Worm (Caenorhabditis elegans) whole organism, L4 larva: ENCODE measurements around the gene F56C9.6.
A peak's percentile ranks its signal among the peaks of the same experiment; 100 is the strongest.

Experiments
- D1046.2 ChIP-seq: fragments of 200-800 bp; sonication (Bioruptor generic); IDR thresholded peaks from 2 replicates; pipeline ENCODE4 v1.3.6; 2022; ENCODE audit warnings: missing genetic modification characterization, missing compliant biosample characterization
- F10B5.3 ChIP-seq: sonication (generic microtip); optimal IDR thresholded peaks from 2 replicates; lab custom pipeline; 2016; ENCODE audit warnings: mild to moderate bottlenecking, missing genetic modification characterization, missing compliant biosample characterization
- R02D3.7 ChIP-seq: fragments of 150-350 bp; sonication (generic microtip); optimal IDR thresholded peaks from 3 replicates; lab custom pipeline; 2014; ENCODE audit warnings: missing biosample characterization, missing genetic modification characterization
- T20F7.1 ChIP-seq: fragments of 200-800 bp; sonication (Bioruptor generic); optimal IDR thresholded peaks from 2 replicates; lab custom pipeline; 2018; ENCODE audit warnings: mild to moderate bottlenecking, missing genetic modification characterization, missing compliant biosample characterization
- Y105C5A.15 ChIP-seq: fragments of 200-800 bp; sonication (Bioruptor generic); IDR thresholded peaks from 2 replicates; pipeline ENCODE4 v1.3.6; 2022; ENCODE audit warnings: missing genetic modification characterization, missing compliant biosample characterization
- Y75B8A.6 ChIP-seq: fragments of 200-800 bp; sonication (Bioruptor generic); IDR thresholded peaks from 2 replicates; pipeline ENCODE4 v1.3.6; 2022; ENCODE audit warnings: missing genetic modification reagents, missing genetic modification characterization, missing compliant biosample characterization
- ZK337.2 ChIP-seq: fragments of 200-800 bp; sonication (Bioruptor generic); IDR thresholded peaks from 2 replicates; pipeline ENCODE4 v1.3.6; 2022; ENCODE audit warnings: missing genetic modification reagents, missing genetic modification characterization, missing compliant biosample characterization
- ZK546.5 ChIP-seq, 2 experiments: sonication (generic microtip); optimal IDR thresholded peaks; 2 replicates each; lab custom pipeline; 2017; ENCODE audit warnings: missing biosample characterization in 2 of 2, missing genetic modification characterization in 2 of 2
- aha-1 ChIP-seq: fragments of 150-350 bp; peaks from one replicate; lab custom pipeline; 2014; ENCODE audit warnings: missing biosample characterization, missing genetic modification characterization
- ama-1 ChIP-seq: fragments of 150-350 bp; optimal IDR thresholded peaks from 2 replicates; lab custom pipeline; 2014; ENCODE audit warnings: inconsistent platforms, mixed read lengths
- ceh-28 ChIP-seq: fragments of 150-350 bp; optimal IDR thresholded peaks from 2 replicates; lab custom pipeline; 2014; ENCODE audit warnings: missing biosample characterization, missing genetic modification reagents, missing genetic modification characterization
- ceh-44 ChIP-seq: fragments of 200-800 bp; sonication (Bioruptor generic); IDR thresholded peaks from 2 replicates; pipeline ENCODE4 v1.3.6; 2022; ENCODE audit warnings: missing genetic modification reagents, missing genetic modification characterization, missing compliant biosample characterization
- ceh-62 ChIP-seq: sonication (generic microtip); optimal IDR thresholded peaks from 2 replicates; lab custom pipeline; 2017; ENCODE audit warnings: missing biosample characterization, missing genetic modification characterization
- cey-2 ChIP-seq: sonication (generic microtip); optimal IDR thresholded peaks from 3 replicates; lab custom pipeline; 2017; ENCODE audit warnings: missing genetic modification characterization, mild to moderate bottlenecking, missing compliant biosample characterization, antibody characterized with exemption, borderline replicate concordance; ENCODE audit not compliant: insufficient read depth
- ctbp-1 ChIP-seq: fragments of 200-800 bp; sonication (Bioruptor generic); IDR thresholded peaks from 2 replicates; pipeline ENCODE4 v1.3.6; 2022; ENCODE audit warnings: missing genetic modification reagents, missing genetic modification characterization, missing compliant biosample characterization
- daf-19 ChIP-seq: fragments of 200-800 bp; sonication (Bioruptor generic); conservative IDR thresholded peaks from 2 replicates; pipeline ENCODE4 v1.3.6; 2022; ENCODE audit warnings: missing genetic modification characterization, missing compliant biosample characterization
- dmd-6 ChIP-seq: fragments of 200-800 bp; sonication (Bioruptor generic); IDR thresholded peaks from 2 replicates; pipeline ENCODE4 v1.3.6; 2022; ENCODE audit warnings: missing genetic modification reagents, missing genetic modification characterization, missing compliant biosample characterization
- dmd-8 ChIP-seq: fragments of 200-800 bp; sonication (Bioruptor generic); IDR thresholded peaks from 2 replicates; pipeline ENCODE4 v1.3.6; 2022; ENCODE audit warnings: missing genetic modification characterization, missing compliant biosample characterization
- dpl-1 ChIP-seq: fragments of 150-350 bp; optimal IDR thresholded peaks from 2 replicates; lab custom pipeline; 2014; ENCODE audit warnings: missing biosample characterization, missing genetic modification reagents, missing genetic modification characterization
- dve-1 ChIP-seq: sonication (generic microtip); optimal IDR thresholded peaks from 2 replicates; lab custom pipeline; 2017; ENCODE audit warnings: antibody characterized with exemption, mild to moderate bottlenecking, missing genetic modification characterization, missing compliant biosample characterization; ENCODE audit not compliant: insufficient read depth
- egl-27 ChIP-seq: sonication (generic microtip); optimal IDR thresholded peaks from 3 replicates; lab custom pipeline; 2017; ENCODE audit warnings: missing biosample characterization, missing genetic modification reagents, missing genetic modification characterization
- fkh-10 ChIP-seq: fragments of 150-350 bp; optimal IDR thresholded peaks from 2 replicates; lab custom pipeline; 2014; ENCODE audit warnings: missing biosample characterization, missing genetic modification reagents, missing genetic modification characterization
- gei-8 ChIP-seq: fragments of 200-800 bp; sonication (Bioruptor generic); optimal IDR thresholded peaks from 2 replicates; lab custom pipeline; 2018; ENCODE audit warnings: mild to moderate bottlenecking, missing genetic modification characterization, missing compliant biosample characterization
- hlh-11 ChIP-seq: fragments of 200-800 bp; sonication (Bioruptor generic); optimal IDR thresholded peaks from 2 replicates; lab custom pipeline; 2018; ENCODE audit warnings: mild to moderate bottlenecking, missing genetic modification characterization, missing compliant biosample characterization
- hlh-30 ChIP-seq: sonication (generic microtip); optimal IDR thresholded peaks from 2 replicates; lab custom pipeline; 2017; ENCODE audit warnings: antibody characterized with exemption, mild to moderate bottlenecking, missing genetic modification characterization, missing compliant biosample characterization; ENCODE audit not compliant: insufficient read depth
- lin-29 ChIP-seq: fragments of 200-800 bp; sonication (Bioruptor generic); IDR thresholded peaks from 2 replicates; pipeline ENCODE4 v1.3.6; 2022; ENCODE audit warnings: missing genetic modification reagents, missing genetic modification characterization, missing compliant biosample characterization
- lin-39 ChIP-seq: fragments of 150-350 bp; optimal IDR thresholded peaks from 2 replicates; lab custom pipeline; 2014; ENCODE audit warnings: missing biosample characterization, missing genetic modification reagents, missing genetic modification characterization
- lir-3 ChIP-seq: sonication (generic microtip); optimal IDR thresholded peaks from 2 replicates; lab custom pipeline; 2016; ENCODE audit warnings: mild to moderate bottlenecking, missing genetic modification characterization, missing compliant biosample characterization
- lsy-2 ChIP-seq, 2 experiments: fragments of 150-350 bp in 1 of 2; sonication (generic microtip) in 1 of 2; optimal IDR thresholded peaks; 2 replicates each; lab custom pipeline; 2014 to 2017; ENCODE audit warnings: missing biosample characterization in 2 of 2, missing genetic modification characterization in 2 of 2
- madf-5 ChIP-seq, 2 experiments: fragments of 200-800 bp; sonication (Bioruptor generic); IDR thresholded peaks; 2 replicates each; pipeline ENCODE4 v1.3.6; 2022; ENCODE audit warnings: missing compliant biosample characterization in 2 of 2, missing genetic modification characterization in 2 of 2
- mdt-29 ChIP-seq: fragments of 200-800 bp; sonication (Bioruptor generic); IDR thresholded peaks from 2 replicates; pipeline ENCODE4 v1.3.6; 2022; ENCODE audit warnings: missing genetic modification reagents, missing genetic modification characterization, missing compliant biosample characterization
- mxl-2 ChIP-seq: fragments of 200-800 bp; sonication (Bioruptor generic); conservative IDR thresholded peaks from 2 replicates; pipeline ENCODE4 v1.3.6; 2022; ENCODE audit warnings: missing genetic modification reagents, missing genetic modification characterization, missing compliant biosample characterization
- mxl-3 ChIP-seq: fragments of 200-800 bp; sonication (Bioruptor generic); optimal IDR thresholded peaks from 2 replicates; lab custom pipeline; 2018; ENCODE audit warnings: mild to moderate bottlenecking, missing genetic modification characterization, missing compliant biosample characterization
- nhr-11 ChIP-seq: fragments of 150-350 bp; optimal IDR thresholded peaks from 2 replicates; lab custom pipeline; 2014; ENCODE audit warnings: missing biosample characterization, missing genetic modification characterization
- nhr-28 ChIP-seq: fragments of 150-350 bp; optimal IDR thresholded peaks from 2 replicates; lab custom pipeline; 2014; ENCODE audit warnings: missing biosample characterization, missing genetic modification characterization
- nhr-41 ChIP-seq: fragments of 200-800 bp; sonication (Bioruptor generic); IDR thresholded peaks from 2 replicates; pipeline ENCODE4 v1.3.6; 2022; ENCODE audit warnings: missing genetic modification reagents, missing genetic modification characterization, missing compliant biosample characterization
- nhr-48 ChIP-seq: sonication (generic microtip); optimal IDR thresholded peaks from 2 replicates; lab custom pipeline; 2016; ENCODE audit warnings: mild to moderate bottlenecking, missing genetic modification characterization, missing compliant biosample characterization
- nhr-76 ChIP-seq: fragments of 150-350 bp; optimal IDR thresholded peaks from 2 replicates; lab custom pipeline; 2014; ENCODE audit warnings: missing biosample characterization, missing genetic modification characterization
- sdz-12 ChIP-seq: fragments of 200-800 bp; sonication (Bioruptor generic); optimal IDR thresholded peaks from 2 replicates; lab custom pipeline; 2018; ENCODE audit warnings: mild to moderate bottlenecking, missing genetic modification characterization, missing compliant biosample characterization
- unc-130 ChIP-seq: sonication (generic microtip); optimal IDR thresholded peaks from 2 replicates; lab custom pipeline; 2016; ENCODE audit warnings: missing genetic modification reagents, missing genetic modification characterization, missing compliant biosample characterization
- unc-62 ChIP-seq, 3 experiments: fragments of 150-350 bp in 1 of 3; sonication (generic microtip); optimal IDR thresholded peaks in 2 of 3; peaks in 1 of 3; 1 replicate in 1 of 3; 2 replicates in 2 of 3; lab custom pipeline; 2014 to 2017; ENCODE audit warnings: missing biosample characterization in 3 of 3, missing genetic modification characterization in 3 of 3, missing genetic modification reagents in 3 of 3, missing genotype in 1 of 3

Gene F56C9.6

ce11 chrIII:7314473-7314872 lies 3.9 kb upstream of the F56C9.6 start:
- TF ChIP-seq ceh-62 (tag; lab: Kevin White, UChicago) (no peak), dmd-6 (no peak), ama-1 (no peak), aha-1 (tag; lab: Kevin White, UChicago) (peak; percentile 93), ceh-44 (GFP tag; lab: Robert Waterston, UW) (no peak), nhr-41 (GFP tag; lab: Robert Waterston, UW) (no peak)
- TF ChIP-seq, all 104 proteins: peak for 1

ce11 chrIII:7308600-7309109 lies 1.9 kb downstream of the F56C9.6 start, which contains the start of gene acbp-4:
Gene acbp-4 (minus strand): TSS chrIII:7309109.
- TF ChIP-seq sdz-12 (GFP tag; lab: Kevin White, UChicago), result no peak
- peak in 1 of 2 experiments; percentile 60 for TF ChIP-seq unc-62 (GFP tag; optimal IDR thresholded peaks at IDR 0.05 in 1 of 2; lab: Kevin White, UChicago)
- no peak for TF ChIP-seq unc-62 (tag; optimal IDR thresholded peaks at IDR 0.05; lab: Kevin White, UChicago)
- peak; percentile 38 for TF ChIP-seq ceh-28 (tag; lab: Kevin White, UChicago)
- TF ChIP-seq Y105C5A.15 (GFP tag; lab: Robert Waterston, UW), result no peak

- TF ChIP-seq dve-1 (tag; lab: Kevin White, UChicago) (no peak), gei-8 (GFP tag; lab: Kevin White, UChicago) (no peak), aha-1 (tag; lab: Kevin White, UChicago) (peak; percentile 24), Y75B8A.6 (GFP tag; lab: Robert Waterston, UW) (no peak), unc-62 (GFP tag; optimal IDR thresholded peaks at IDR 0.05 in 1 of 2; lab: Kevin White, UChicago) (peak in 1 of 2 experiments; percentile 43), unc-62 (tag; optimal IDR thresholded peaks at IDR 0.05; lab: Kevin White, UChicago) (no peak), lin-29 (GFP tag; lab: Robert Waterston, UW) (no peak), lsy-2 (tag; optimal IDR thresholded peaks at IDR 0.05; lab: Kevin White, UChicago) (no peak), hlh-30 (tag; lab: Kevin White, UChicago) (peak; percentile 57), ZK337.2 (GFP tag; lab: Robert Waterston, UW) (no peak), lin-39 (tag; lab: Kevin White, UChicago) (no peak), hlh-11 (tag; lab: Kevin White, UChicago) (peak; percentile 31), nhr-28 (tag; lab: Kevin White, UChicago) (peak; percentile 72)
These were observed 5.0 kb downstream of the F56C9.6 start for ce11 chrIII:7305649-7305977.

ce11 chrIII:7304961-7305648 lies 5.5 kb downstream of the F56C9.6 start:
- peak; percentile 48 for TF ChIP-seq mxl-3 (GFP tag; lab: Kevin White, UChicago)
- no peak for TF ChIP-seq T20F7.1 (GFP tag; lab: Kevin White, UChicago)
- TF ChIP-seq mxl-2, result no peak
- peak in 1 of 2 experiments; percentile 16 for TF ChIP-seq lsy-2 (tag; optimal IDR thresholded peaks at IDR 0.05; lab: Kevin White, UChicago)
- no peak for TF ChIP-seq Y105C5A.15 (GFP tag; lab: Robert Waterston, UW)
- no peak for TF ChIP-seq madf-5 (GFP tag; IDR thresholded peaks at IDR 0.05; lab: Robert Waterston, UW)
- no peak for TF ChIP-seq egl-27 (tag; lab: Kevin White, UChicago)
- no peak for TF ChIP-seq unc-130 (GFP tag; lab: Kevin White, UChicago)
- TF ChIP-seq ZK546.5 (tag; optimal IDR thresholded peaks at IDR 0.05; lab: Kevin White, UChicago), result no peak
- no peak for TF ChIP-seq dmd-8 (GFP tag; lab: Robert Waterston, UW)
- TF ChIP-seq Y75B8A.6 (GFP tag; lab: Robert Waterston, UW), result no peak
- peak; percentile 67 for TF ChIP-seq cey-2 (tag; lab: Kevin White, UChicago)
- TF ChIP-seq dmd-6, result peak; percentile 30; the same call in 1 of the 2 replicates
- peak; percentile 85 for TF ChIP-seq hlh-11 (tag; lab: Kevin White, UChicago)
- no peak for TF ChIP-seq nhr-11
- TF ChIP-seq nhr-76 (tag; lab: Kevin White, UChicago), result no peak
- peak; percentile 77 for TF ChIP-seq hlh-30 (tag; lab: Kevin White, UChicago)
- no peak for TF ChIP-seq R02D3.7 (tag; lab: Kevin White, UChicago)
- TF ChIP-seq D1046.2 (GFP tag; lab: Robert Waterston, UW), result no peak
- no peak for TF ChIP-seq fkh-10 (GFP tag; lab: Kevin White, UChicago)
- TF ChIP-seq lin-39 (tag; lab: Kevin White, UChicago), result no peak
- peak; percentile 17 for TF ChIP-seq dpl-1 (GFP tag; lab: Kevin White, UChicago)
- no peak for TF ChIP-seq mdt-29
- TF ChIP-seq ctbp-1 (GFP tag; lab: Robert Waterston, UW), result no peak
- no peak for TF ChIP-seq F10B5.3 (tag; lab: Kevin White, UChicago)
- TF ChIP-seq nhr-48, result peak; percentile 84
- no peak for TF ChIP-seq lir-3
- peak; percentile 44 for TF ChIP-seq dve-1 (tag; lab: Kevin White, UChicago)
- 0 out of 2 replicates have a peak, but pooled peaks have one; percentile 35 for TF ChIP-seq lin-29 (GFP tag; lab: Robert Waterston, UW)
- TF ChIP-seq daf-19 (GFP tag; lab: Robert Waterston, UW), result no peak
- peak; percentile 80 for TF ChIP-seq nhr-28 (tag; lab: Kevin White, UChicago)
